Worm (Caenorhabditis elegans) whole organism, L2 larva: Measurements from ENCODE around the gene R10E4.1.

ENCODE experiments used
- F13H6.1 ChIP-seq: sonication (generic microtip); optimal IDR thresholded peaks from 2 replicates; lab custom pipeline; 2016; ENCODE audit warnings: missing genetic modification characterization, missing compliant biosample characterization
- lin-13 ChIP-seq: fragments of 150-350 bp; optimal IDR thresholded peaks from 2 replicates; lab custom pipeline; 2014; ENCODE audit warnings: missing biosample characterization, missing genetic modification reagents, missing genetic modification characterization
- mdl-1 ChIP-seq, 2 experiments: fragments of 150-350 bp in 1 of 2; sonication (generic microtip) in 1 of 2; optimal IDR thresholded peaks; 2 replicates each; lab custom pipeline; 2017; ENCODE audit warnings: missing biosample characterization in 2 of 2, missing genetic modification characterization in 2 of 2
- nhr-10 ChIP-seq: sonication (generic microtip); optimal IDR thresholded peaks from 2 replicates; lab custom pipeline; 2017; ENCODE audit warnings: missing biosample characterization, missing genetic modification characterization
- nhr-12 ChIP-seq: fragments of 150-350 bp; optimal IDR thresholded peaks from 2 replicates; lab custom pipeline; 2014; ENCODE audit warnings: missing biosample characterization, missing genetic modification characterization
- unc-62 ChIP-seq: fragments of 150-350 bp; optimal IDR thresholded peaks from 2 replicates; lab custom pipeline; 2014; ENCODE audit warnings: missing biosample characterization, missing genetic modification reagents, missing genetic modification characterization

DNA sequence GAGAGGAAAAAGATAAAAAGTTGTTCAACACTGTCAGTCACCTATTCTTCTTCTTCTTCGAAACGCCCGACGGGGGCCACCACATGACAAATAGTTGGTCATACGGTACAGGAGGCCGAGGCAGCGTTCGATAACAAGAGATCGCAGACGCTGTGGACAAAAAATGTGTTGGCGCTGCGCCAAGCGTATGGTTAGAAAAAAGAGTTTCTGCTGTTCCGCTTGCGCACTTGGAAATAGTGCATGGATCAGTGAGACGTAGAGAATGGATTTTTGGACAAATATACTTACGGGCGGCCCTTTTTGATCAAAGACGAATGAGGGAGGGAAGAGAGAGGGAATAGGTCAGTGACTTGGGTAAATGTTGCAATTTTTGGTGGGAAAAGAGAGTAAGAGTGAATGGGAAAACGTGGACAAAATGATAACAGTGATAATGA, 15.2 kb downstream of the R10E4.1 start:
- TF ChIP-seq nhr-12 (tag; lab: Kevin White, UChicago), result no peak
- TF ChIP-seq nhr-10, result no peak
- peak in 1 of 2 experiments; percentile 82 for TF ChIP-seq mdl-1 (tag; optimal IDR thresholded peaks at IDR 0.05; lab: Kevin White, UChicago)
- TF ChIP-seq lin-13, result peak; percentile 38
- no peak for TF ChIP-seq unc-62
- peak; percentile 93 for TF ChIP-seq F13H6.1 (tag; lab: Kevin White, UChicago)
